Fruit fly (Drosophila melanogaster) whole organism, embryonic: Measurements from ENCODE around the gene CG4133.
A peak's percentile ranks its signal among the peaks of the same experiment; 100 is the strongest.

Experiments
- ATbp ChIP-seq: fragments of 200-800 bp; sonication (Bioruptor generic); optimal IDR thresholded peaks from 2 replicates; lab custom pipeline; 2017; ENCODE audit warnings: missing biosample characterization, mild to moderate bottlenecking, missing genetic modification characterization, missing genetic modification reagents
- Adf1 ChIP-seq: fragments of 200-800 bp; sonication (Bioruptor generic); IDR thresholded peaks from 2 replicates; pipeline ENCODE4 v1.3.6; 2022; ENCODE audit warnings: missing biosample characterization, missing genetic modification characterization
- Antp ChIP-seq: fragments of 200-800 bp; sonication (Bioruptor generic); optimal IDR thresholded peaks from 3 replicates; lab custom pipeline; 2016; ENCODE audit warnings: missing biosample characterization, missing genetic modification characterization
- Bdp1 ChIP-seq: fragments of 200-800 bp; sonication (Bioruptor generic); optimal IDR thresholded peaks from 3 replicates; lab custom pipeline; 2016; ENCODE audit warnings: missing biosample characterization, missing genetic modification characterization
- Blimp-1 ChIP-seq: fragments of 200-800 bp; sonication (Bioruptor generic); optimal IDR thresholded peaks from 3 replicates; lab custom pipeline; 2018; ENCODE audit warnings: missing biosample characterization, missing genetic modification characterization, mild to moderate bottlenecking, moderate library complexity, missing genetic modification reagents
- CG10543 ChIP-seq: fragments of 200-800 bp; sonication (Bioruptor generic); optimal IDR thresholded peaks from 3 replicates; lab custom pipeline; 2017; ENCODE audit warnings: missing biosample characterization, mild to moderate bottlenecking, missing genetic modification characterization, moderate library complexity
- CG10565 ChIP-seq: fragments of 200-800 bp; sonication (Bioruptor generic); optimal IDR thresholded peaks from 3 replicates; lab custom pipeline; 2016; ENCODE audit warnings: missing biosample characterization, mild to moderate bottlenecking, missing genetic modification characterization
- CG15479 ChIP-seq: fragments of 200-800 bp; sonication (Bioruptor generic); optimal IDR thresholded peaks from 3 replicates; lab custom pipeline; 2019; ENCODE audit warnings: missing biosample characterization, mild to moderate bottlenecking, missing genetic modification characterization, moderate library complexity
- CG15696 ChIP-seq: fragments of 200-800 bp; sonication (Bioruptor generic); optimal IDR thresholded peaks from 2 replicates; lab custom pipeline; 2019; ENCODE audit warnings: missing biosample characterization, mild to moderate bottlenecking, missing genetic modification characterization, moderate library complexity
- CG2120 ChIP-seq: fragments of 200-800 bp; sonication (Bioruptor generic); optimal IDR thresholded peaks from 3 replicates; lab custom pipeline; 2016; ENCODE audit warnings: missing biosample characterization, missing genetic modification characterization
- CG2202 ChIP-seq: fragments of 200-800 bp; sonication (Bioruptor generic); optimal IDR thresholded peaks from 2 replicates; lab custom pipeline; 2018; ENCODE audit warnings: missing biosample characterization, mild to moderate bottlenecking, missing genetic modification characterization
- CG30403 ChIP-seq: fragments of 200-800 bp; sonication (Bioruptor generic); optimal IDR thresholded peaks from 3 replicates; lab custom pipeline; 2016; ENCODE audit warnings: missing biosample characterization, missing genetic modification characterization
- CG30431 ChIP-seq: fragments of 200-800 bp; sonication (Bioruptor generic); optimal IDR thresholded peaks from 2 replicates; lab custom pipeline; 2017; ENCODE audit warnings: missing biosample characterization, missing genetic modification characterization
- CG33213 ChIP-seq: fragments of 200-800 bp; sonication (Bioruptor generic); optimal IDR thresholded peaks from 3 replicates; lab custom pipeline; 2016; ENCODE audit warnings: missing biosample characterization, missing genetic modification characterization
- CG4328 ChIP-seq: fragments of 200-800 bp; sonication (Bioruptor generic); optimal IDR thresholded peaks from 3 replicates; lab custom pipeline; 2017; ENCODE audit warnings: missing biosample characterization, missing genetic modification reagents, missing genetic modification characterization
- CG4424 ChIP-seq: fragments of 200-800 bp; sonication (Bioruptor generic); optimal IDR thresholded peaks from 3 replicates; lab custom pipeline; 2016; ENCODE audit warnings: missing biosample characterization, missing genetic modification characterization
- CG6689 ChIP-seq: fragments of 200-800 bp; sonication (Bioruptor generic); IDR thresholded peaks from 2 replicates; pipeline ENCODE4 v1.3.6; 2022; ENCODE audit warnings: missing biosample characterization, missing genetic modification characterization
- CG7372 ChIP-seq: fragments of 200-800 bp; sonication (Bioruptor generic); IDR thresholded peaks from 2 replicates; pipeline ENCODE4 v1.3.6; 2022; ENCODE audit warnings: missing biosample characterization, missing genetic modification characterization
- CG7839 ChIP-seq: fragments of 200-800 bp; sonication (Bioruptor generic); optimal IDR thresholded peaks from 3 replicates; lab custom pipeline; 2018; ENCODE audit warnings: missing biosample characterization, mild to moderate bottlenecking, missing genetic modification characterization, moderate library complexity
- CG8359 ChIP-seq: fragments of 200-800 bp; sonication (Bioruptor generic); optimal IDR thresholded peaks from 2 replicates; lab custom pipeline; 2017; ENCODE audit warnings: missing biosample characterization, mild to moderate bottlenecking, missing genetic modification characterization, borderline replicate concordance
- CG9215 ChIP-seq: fragments of 200-800 bp; sonication (Bioruptor generic); IDR thresholded peaks from 2 replicates; pipeline ENCODE4 v1.3.6; 2022; ENCODE audit warnings: missing biosample characterization, missing genetic modification characterization
- CTCF ChIP-seq: fragments of 200-800 bp; sonication (Bioruptor generic); optimal IDR thresholded peaks from 2 replicates; lab custom pipeline; 2017; ENCODE audit warnings: missing biosample characterization, mild to moderate bottlenecking, missing genetic modification characterization, moderate library complexity
- Chrac-16 ChIP-seq: fragments of 200-800 bp; sonication (Bioruptor generic); optimal IDR thresholded peaks from 3 replicates; lab custom pipeline; 2016; ENCODE audit warnings: missing biosample characterization, missing genetic modification characterization
- D19B ChIP-seq: fragments of 200-800 bp; sonication (Bioruptor generic); optimal IDR thresholded peaks from 2 replicates; lab custom pipeline; 2017; ENCODE audit warnings: missing biosample characterization, mild to moderate bottlenecking, missing genetic modification characterization
- Dref ChIP-seq: fragments of 200-800 bp; sonication (Bioruptor generic); IDR thresholded peaks from 2 replicates; pipeline ENCODE4 v1.3.6; 2022; ENCODE audit warnings: missing biosample characterization, missing genetic modification characterization
- Ets65A ChIP-seq: fragments of 200-800 bp; sonication (Bioruptor generic); peaks from one replicate; lab custom pipeline; 2016; ENCODE audit warnings: missing biosample characterization, missing genetic modification characterization
- HLH54F ChIP-seq: fragments of 200-800 bp; sonication (Bioruptor generic); optimal IDR thresholded peaks from 3 replicates; lab custom pipeline; 2016; ENCODE audit warnings: missing biosample characterization, missing genetic modification characterization
- MBD-R2 ChIP-seq: fragments of 200-800 bp; sonication (Bioruptor generic); IDR thresholded peaks from 2 replicates; pipeline ENCODE4 v1.3.6; 2022; ENCODE audit warnings: missing biosample characterization, missing genetic modification characterization
- Max ChIP-seq: fragments of 200-800 bp; sonication (Bioruptor generic); optimal IDR thresholded peaks from 2 replicates; lab custom pipeline; 2016; ENCODE audit warnings: missing biosample characterization, mild to moderate bottlenecking, missing genetic modification characterization
- Mes4 ChIP-seq: fragments of 200-800 bp; sonication (Bioruptor generic); optimal IDR thresholded peaks from 2 replicates; lab custom pipeline; 2016; ENCODE audit warnings: missing biosample characterization, missing genetic modification characterization
- NK7.1 ChIP-seq: fragments of 200-800 bp; sonication (Bioruptor generic); optimal IDR thresholded peaks from 3 replicates; lab custom pipeline; 2016; ENCODE audit warnings: missing biosample characterization, missing genetic modification characterization
- Ptx1 ChIP-seq: fragments of 200-800 bp; sonication (Bioruptor generic); IDR thresholded peaks from 2 replicates; pipeline ENCODE4 v1.3.6; 2022; ENCODE audit warnings: missing biosample characterization, missing genetic modification characterization
- Rfx ChIP-seq: fragments of 200-800 bp; sonication (Bioruptor generic); IDR thresholded peaks from 2 replicates; pipeline ENCODE4 v1.3.6; 2022; ENCODE audit warnings: missing biosample characterization, missing genetic modification characterization
- Sox102F ChIP-seq: fragments of 200-800 bp; sonication (Bioruptor generic); optimal IDR thresholded peaks from 2 replicates; lab custom pipeline; 2018; ENCODE audit warnings: missing biosample characterization, mild to moderate bottlenecking, missing genetic modification characterization, moderate library complexity
- Sry-δ ChIP-seq: fragments of 200-800 bp; sonication (Bioruptor generic); optimal IDR thresholded peaks from 2 replicates; lab custom pipeline; 2016; ENCODE audit warnings: missing biosample characterization, missing genetic modification characterization
- Usf ChIP-seq: fragments of 200-800 bp; sonication (Bioruptor generic); optimal IDR thresholded peaks from 2 replicates; lab custom pipeline; 2017; ENCODE audit warnings: missing genotype, missing biosample characterization, missing genetic modification characterization
- YL-1 ChIP-seq: fragments of 200-800 bp; sonication (Bioruptor generic); optimal IDR thresholded peaks from 3 replicates; lab custom pipeline; 2017; ENCODE audit warnings: missing biosample characterization, mild to moderate bottlenecking, missing genetic modification characterization
- az2 ChIP-seq: fragments of 200-800 bp; sonication (Bioruptor generic); optimal IDR thresholded peaks from 3 replicates; lab custom pipeline; 2016; ENCODE audit warnings: missing biosample characterization, missing genetic modification characterization
- bcd ChIP-seq: fragments of 200-800 bp; sonication (Bioruptor generic); optimal IDR thresholded peaks from 2 replicates; lab custom pipeline; 2017; ENCODE audit warnings: missing biosample characterization, mild to moderate bottlenecking, missing genetic modification characterization
- cad ChIP-seq: fragments of >200 bp; optimal IDR thresholded peaks from 2 replicates; lab custom pipeline; 2017; ENCODE audit warnings: missing biosample characterization, missing genetic modification characterization
- cwo ChIP-seq: fragments of 200-800 bp; sonication (Bioruptor generic); optimal IDR thresholded peaks from 3 replicates; lab custom pipeline; 2017; ENCODE audit warnings: missing biosample characterization, missing genetic modification characterization, mild to moderate bottlenecking, moderate library complexity, missing genetic modification reagents
- dm ChIP-seq: fragments of 200-800 bp; sonication (Bioruptor generic); optimal IDR thresholded peaks from 3 replicates; lab custom pipeline; 2016; ENCODE audit warnings: missing biosample characterization, missing genetic modification characterization
- exex ChIP-seq: fragments of 200-800 bp; sonication (Bioruptor generic); optimal IDR thresholded peaks from 4 replicates; lab custom pipeline; 2018; ENCODE audit warnings: missing biosample characterization, mild to moderate bottlenecking, missing genetic modification characterization, moderate library complexity
- lbe ChIP-seq: fragments of 200-800 bp; sonication (Bioruptor generic); optimal IDR thresholded peaks from 2 replicates; lab custom pipeline; 2016; ENCODE audit warnings: missing biosample characterization, mild to moderate bottlenecking, missing genetic modification characterization
- mirr ChIP-seq: fragments of 200-800 bp; sonication (Bioruptor generic); optimal IDR thresholded peaks from 3 replicates; lab custom pipeline; 2018; ENCODE audit warnings: missing biosample characterization, mild to moderate bottlenecking, missing genetic modification characterization
- otp ChIP-seq: fragments of 200-800 bp; sonication (Bioruptor generic); IDR thresholded peaks from 3 replicates; pipeline ENCODE4, ENCODE4 v1.3.6; 2022; ENCODE audit warnings: missing biosample characterization, missing genetic modification characterization
- peb ChIP-seq: fragments of 200-800 bp; sonication (Bioruptor generic); IDR thresholded peaks from 2 replicates; pipeline ENCODE4 v1.3.6; 2022; ENCODE audit warnings: missing biosample characterization, missing genetic modification characterization
- pita ChIP-seq: fragments of 200-800 bp; sonication (Bioruptor generic); optimal IDR thresholded peaks from 2 replicates; lab custom pipeline; 2017; ENCODE audit warnings: missing biosample characterization, mild to moderate bottlenecking, missing genetic modification characterization
- rib ChIP-seq: fragments of 200-800 bp; sonication (Bioruptor generic); IDR thresholded peaks from 2 replicates; pipeline ENCODE4 v1.3.6; 2022; ENCODE audit warnings: missing biosample characterization, missing genetic modification characterization
- run ChIP-seq: fragments of 200-800 bp; sonication (Bioruptor generic); optimal IDR thresholded peaks from 3 replicates; lab custom pipeline; 2018; ENCODE audit warnings: missing biosample characterization, mild to moderate bottlenecking, missing genetic modification characterization
- schlank ChIP-seq: fragments of 200-800 bp; sonication (Bioruptor generic); optimal IDR thresholded peaks from 2 replicates; lab custom pipeline; 2018; ENCODE audit warnings: missing biosample characterization, mild to moderate bottlenecking, missing genetic modification characterization

Gene CG4133

DNA sequence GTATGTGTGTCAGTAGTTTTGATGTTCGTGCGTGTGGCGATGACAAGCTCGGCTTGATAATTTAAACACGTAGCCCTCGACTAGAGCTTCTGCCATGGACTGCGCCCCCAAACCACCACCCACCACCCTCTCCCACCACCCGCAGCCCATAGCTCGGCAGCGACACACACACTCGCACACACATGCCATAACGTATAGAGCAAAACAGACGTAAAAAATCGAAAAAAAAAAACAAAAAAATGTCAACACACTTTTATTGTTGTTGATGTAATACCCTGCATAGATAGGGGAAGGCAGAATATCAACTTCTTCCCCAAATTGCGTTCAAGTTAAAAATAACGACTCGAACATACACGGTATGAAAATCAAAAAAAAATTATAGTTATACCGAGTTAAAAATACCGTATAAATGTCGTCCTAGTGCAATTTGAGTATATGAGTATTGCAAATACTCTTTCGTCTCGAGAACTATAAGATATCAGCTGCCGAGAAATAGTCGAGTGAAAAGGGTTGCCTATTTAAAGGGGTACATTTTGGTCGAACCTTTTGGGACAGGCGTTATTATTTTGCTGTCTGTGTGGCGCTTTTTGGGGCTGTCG is 15.1 kb downstream of the CG4133 start (continued):
- TF ChIP-seq CG9215 (GFP tag; lab: Robert Waterston, UW) (peak; percentile 69), cwo (GFP tag; lab: Kevin White, UChicago) (peak; percentile 71), CG15696 (tag; lab: Kevin White, UChicago) (no peak), Chrac-16 (GFP tag; lab: Kevin White, UChicago) (peak; percentile 71), CG10543 (GFP tag; lab: Kevin White, UChicago) (peak; percentile 82), MBD-R2 (no peak), Sry-δ (GFP tag; lab: Kevin White, UChicago) (peak; percentile 47), YL-1 (GFP tag; lab: Kevin White, UChicago) (no peak), Usf (GFP tag; lab: Kevin White, UChicago) (peak; percentile 21), CG10565 (peak; percentile 15), CG30403 (GFP tag; lab: Kevin White, UChicago) (peak; percentile 78), Max (GFP tag; lab: Kevin White, UChicago) (peak; percentile 68), CG7372 (GFP tag; lab: Robert Waterston, UW) (0 out of 2 replicates have a peak, but pooled peaks have one; percentile 19), schlank (peak; percentile 59), CG30431 (peak; percentile 51), CG4424 (peak; percentile 71), CG7839 (tag; lab: Kevin White, UChicago) (peak; percentile 78), Ets65A (GFP tag; lab: Kevin White, UChicago) (peak; percentile 98), pita (GFP tag; lab: Kevin White, UChicago) (no peak), otp (GFP tag; lab: Robert Waterston, UW) (0 out of 3 replicates have a peak, but pooled peaks have one; percentile 18), CG2120 (GFP tag; lab: Kevin White, UChicago) (peak; percentile 93), Bdp1 (peak; percentile 74), Blimp-1 (GFP tag; lab: Kevin White, UChicago) (peak; percentile 64), Adf1 (GFP tag; lab: Robert Waterston, UW) (no peak; the same call in 1 of the 2 replicates), ATbp (GFP tag; lab: Kevin White, UChicago) (peak; percentile 77), Mes4 (GFP tag; lab: Kevin White, UChicago) (peak; percentile 83), D19B (GFP tag; lab: Kevin White, UChicago) (peak; percentile 100), mirr (GFP tag; lab: Kevin White, UChicago) (peak; percentile 74), run (tag; lab: Kevin White, UChicago) (peak; percentile 30), HLH54F (GFP tag; lab: Kevin White, UChicago) (peak; percentile 88), CG33213 (peak; percentile 72), CG8359 (GFP tag; lab: Kevin White, UChicago) (peak; percentile 22), Rfx (GFP tag; lab: Robert Waterston, UW) (0 out of 2 replicates have a peak, but pooled peaks have one; percentile 68), CG2202 (tag; lab: Kevin White, UChicago) (no peak), CG4328 (GFP tag; lab: Kevin White, UChicago) (no peak), CG15479 (no peak), Ptx1 (peak; percentile 83), CTCF (GFP tag; lab: Kevin White, UChicago) (no peak), bcd (GFP tag; lab: Kevin White, UChicago) (peak; percentile 75), cad (GFP tag; lab: Kevin White, UChicago) (no peak), Dref (GFP tag; lab: Robert Waterston, UW) (no peak), exex (tag; lab: Kevin White, UChicago) (peak; percentile 58), CG6689 (peak; percentile 82), Sox102F (GFP tag; lab: Kevin White, UChicago) (peak; percentile 88), Antp (peak; percentile 79), NK7.1 (GFP tag; lab: Kevin White, UChicago) (peak; percentile 79), lbe (no peak), rib (GFP tag; lab: Robert Waterston, UW) (no peak), az2 (GFP tag; lab: Kevin White, UChicago) (peak; percentile 71), dm (GFP tag; lab: Kevin White, UChicago) (peak; percentile 18), peb (GFP tag; lab: Robert Waterston, UW) (peak; percentile 75)
